Worm (Caenorhabditis elegans): ENCODE measurements around the gene nlp-1.

nlp-1 gene

DNA sequence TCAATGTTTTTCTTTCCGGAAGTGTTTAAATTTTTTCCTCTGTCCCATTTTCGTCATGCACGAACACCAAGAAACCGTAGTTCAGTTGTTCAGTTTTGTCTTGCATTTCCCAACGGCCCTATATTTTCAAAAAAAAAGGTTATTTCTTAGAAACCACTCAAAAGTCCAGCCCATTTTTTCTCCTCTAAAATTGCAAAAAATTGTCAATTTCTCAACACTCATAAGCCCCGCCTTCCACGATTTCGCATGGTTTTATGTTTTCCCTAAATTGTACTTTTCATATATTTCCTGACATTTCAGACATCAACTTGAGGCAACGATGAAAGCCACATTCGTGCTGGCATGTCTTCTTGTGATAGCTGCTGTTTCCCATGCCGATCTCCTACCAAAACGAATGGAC, at the start of gene nlp-1:
TSS of gene nlp-1 (plus strand) at position 301 of the 400 bp plus-strand sequence.
- no peak for TF ChIP-seq unc-62 (GFP tag; optimal IDR thresholded peaks at IDR 0.05)

DNA sequence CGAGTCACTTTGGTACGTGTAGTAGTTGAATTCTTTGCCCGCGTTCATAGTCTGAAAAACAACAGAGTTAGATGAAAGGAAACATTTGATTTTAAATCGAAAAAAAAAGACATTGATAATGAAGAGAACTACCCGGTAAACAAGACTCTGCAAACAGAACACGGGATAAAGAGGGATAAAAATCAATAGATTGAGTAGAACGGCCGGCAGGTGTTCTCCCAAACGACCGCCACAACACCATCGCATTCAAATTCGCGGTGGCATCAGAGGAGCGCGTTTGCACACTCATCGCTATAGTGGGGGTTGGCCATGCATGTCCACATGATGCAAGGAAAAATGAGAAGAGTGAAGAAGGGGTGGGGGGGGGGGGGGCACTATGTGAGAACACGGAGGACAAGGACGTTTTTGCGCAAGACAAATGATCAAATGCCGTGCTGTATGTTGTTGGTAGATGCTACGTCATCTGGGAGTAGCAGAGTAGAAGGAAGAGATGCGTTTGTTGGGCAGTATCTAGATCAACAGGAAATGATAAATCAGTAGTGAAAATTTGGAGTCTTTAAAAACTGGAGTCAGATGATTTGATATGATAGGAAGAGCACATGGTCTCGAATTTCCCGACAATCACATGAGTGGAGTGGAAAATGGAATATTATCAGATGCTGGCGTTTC, 48.7 kb upstream of the nlp-1 start, which contains the start of gene tag-52:
TSS of gene tag-52 (minus strand) at position 51 of the 669 bp plus-strand sequence.
- no peak for TF ChIP-seq unc-62 (GFP tag; optimal IDR thresholded peaks at IDR 0.05)

DNA sequence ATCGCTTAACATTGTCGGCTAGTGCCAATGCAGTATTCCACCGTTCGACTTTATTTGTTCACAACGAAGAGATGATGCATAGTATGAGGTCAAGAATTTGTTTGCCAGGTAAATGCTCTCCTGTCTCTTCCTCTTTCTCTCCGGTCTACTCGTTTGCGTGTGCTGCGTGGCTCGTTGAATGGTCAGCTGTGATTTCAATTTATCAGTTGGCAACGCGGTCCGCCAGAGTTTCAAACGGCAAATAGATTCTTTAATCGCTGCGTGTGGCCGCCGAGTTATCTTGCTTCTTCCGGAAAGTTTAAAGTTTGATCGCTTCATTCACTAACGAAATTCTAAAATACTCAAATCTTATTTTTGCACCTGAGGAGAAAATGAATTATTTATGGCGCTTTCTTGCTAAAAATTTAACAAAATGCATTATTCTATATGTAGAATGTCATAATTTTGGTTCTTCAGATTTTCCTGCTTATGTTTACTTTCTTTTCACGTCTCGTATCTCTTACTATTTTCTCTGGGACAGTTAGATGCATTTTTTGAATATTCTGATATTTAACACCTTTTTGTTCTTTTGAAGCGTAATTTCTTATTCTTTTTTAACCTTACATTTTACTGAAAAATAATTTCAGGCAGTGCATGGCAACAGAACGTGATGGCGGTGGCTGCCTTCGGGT, 46.7 kb upstream of the nlp-1 start, which contains the start of gene tsp-17:
TSS of gene tsp-17 (plus strand) at position 621 of the 671 bp plus-strand sequence.
- TF ChIP-seq unc-62 (GFP tag; optimal IDR thresholded peaks at IDR 0.05): no peak

DNA sequence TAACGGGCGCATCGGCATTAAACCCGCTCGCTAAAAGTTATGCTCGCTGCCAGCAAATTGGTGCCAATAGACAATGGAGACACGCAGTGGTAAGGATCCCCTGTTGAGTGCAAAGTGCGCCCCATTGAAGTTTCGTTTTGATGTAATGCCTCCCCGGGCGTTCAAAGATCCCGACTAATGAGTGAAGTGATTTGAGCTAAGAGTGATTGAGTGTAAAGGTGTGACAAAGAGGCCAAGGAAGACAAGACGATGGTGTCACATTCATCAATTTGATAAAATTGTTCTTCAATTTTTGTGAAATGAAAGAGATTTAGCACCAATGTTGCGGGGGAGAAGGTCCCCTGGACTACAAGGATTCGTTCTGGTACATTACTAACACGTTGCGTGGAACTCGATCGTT, 44.3 kb upstream of the nlp-1 start:
- TF ChIP-seq unc-62 (GFP tag; optimal IDR thresholded peaks at IDR 0.05): no peak

DNA sequence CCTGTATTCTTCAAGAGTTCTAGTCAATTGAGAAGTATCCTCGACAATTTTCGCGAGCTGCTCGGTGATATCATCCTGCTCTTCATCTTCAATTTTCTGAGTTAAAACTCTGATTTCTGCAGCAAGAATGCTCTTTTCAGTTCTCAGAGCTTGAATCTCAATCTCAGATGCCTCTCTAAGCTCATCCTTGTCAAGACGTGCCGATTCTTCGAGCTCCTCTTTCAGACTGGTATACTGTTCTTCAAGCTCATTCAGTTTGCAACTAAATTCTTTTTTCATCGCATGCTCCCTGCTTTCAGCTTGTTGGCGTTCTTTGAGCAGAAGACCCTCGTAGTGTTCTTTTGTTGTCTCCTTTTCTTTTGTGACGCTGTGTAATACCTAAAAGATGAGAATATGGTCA, 41.0 kb upstream of the nlp-1 start:
- TF ChIP-seq unc-62 (GFP tag; optimal IDR thresholded peaks at IDR 0.05): no peak

DNA sequence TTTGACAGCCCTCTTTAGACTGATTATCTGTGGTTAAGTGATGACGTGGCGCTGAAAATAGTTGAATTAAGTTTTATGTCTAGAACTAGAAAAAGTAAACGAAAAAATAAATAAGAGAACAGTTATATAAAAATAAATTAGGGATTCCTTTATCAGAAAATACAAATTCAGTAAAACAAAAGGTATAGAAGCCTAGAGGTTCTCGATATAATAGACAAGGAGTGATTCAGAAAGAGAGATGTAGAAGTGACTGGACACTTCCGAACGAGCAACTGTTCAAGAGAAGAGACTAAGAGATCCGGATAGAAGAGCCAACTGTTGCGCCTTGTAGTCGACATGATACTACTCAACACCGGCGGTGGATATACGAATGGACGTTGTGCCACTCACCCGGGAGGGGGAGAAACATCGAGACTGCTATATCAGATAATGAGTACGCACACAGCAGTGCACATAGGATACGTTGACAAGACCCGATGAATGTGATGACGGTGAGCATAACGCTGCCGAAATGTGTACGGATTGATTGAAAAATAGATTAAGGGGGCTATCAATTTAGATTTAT, 38.1 kb upstream of the nlp-1 start, which contains the start of gene tag-278:
TSS of gene tag-278 (minus strand) at position 51 of the 565 bp plus-strand sequence.
- TF ChIP-seq unc-62 (GFP tag; optimal IDR thresholded peaks at IDR 0.05): no peak

DNA sequence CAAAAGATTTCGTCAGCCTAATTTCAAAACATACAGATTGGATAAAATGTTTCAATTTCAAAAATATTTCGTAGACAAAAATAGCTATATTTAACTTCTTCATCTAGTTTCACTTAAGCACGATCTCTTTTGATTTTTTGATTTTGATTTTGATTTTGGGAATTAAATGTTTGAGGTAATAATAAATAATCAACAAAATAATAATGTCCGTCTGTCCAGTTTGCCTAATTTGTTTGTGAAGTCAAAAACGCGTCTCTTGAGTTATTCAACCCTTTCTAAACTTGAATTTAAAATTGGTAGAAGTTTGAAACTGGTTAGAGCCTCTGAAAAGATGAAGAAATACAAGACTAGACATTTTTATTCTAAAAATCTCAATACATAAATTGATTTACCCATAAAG, 37.6 kb upstream of the nlp-1 start:
- no peak for TF ChIP-seq unc-62 (GFP tag; optimal IDR thresholded peaks at IDR 0.05)

DNA sequence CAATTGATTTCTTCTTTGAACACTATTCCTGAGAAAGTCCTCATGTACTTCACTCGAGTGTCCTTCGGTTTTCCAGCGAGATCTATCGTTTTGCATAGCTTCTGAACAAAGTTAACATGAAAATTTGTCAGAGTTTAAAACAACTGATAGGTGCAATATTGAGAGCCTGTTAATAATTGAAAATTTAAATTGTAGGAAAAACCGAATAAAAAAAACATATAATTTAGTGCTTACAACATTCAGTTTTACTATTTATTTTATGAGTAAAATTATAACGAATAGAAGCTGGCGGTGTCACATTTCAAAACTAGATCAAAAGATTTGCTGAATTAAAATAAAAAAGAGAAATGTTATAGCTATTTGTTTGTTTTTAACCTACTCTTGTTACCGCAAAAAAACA, 34.2 kb upstream of the nlp-1 start, which contains the start of gene C02F12.8:
TSS of gene C02F12.8 (minus strand) at position 101 of the 400 bp plus-strand sequence.
- no peak for TF ChIP-seq unc-62 (GFP tag; optimal IDR thresholded peaks at IDR 0.05)

DNA sequence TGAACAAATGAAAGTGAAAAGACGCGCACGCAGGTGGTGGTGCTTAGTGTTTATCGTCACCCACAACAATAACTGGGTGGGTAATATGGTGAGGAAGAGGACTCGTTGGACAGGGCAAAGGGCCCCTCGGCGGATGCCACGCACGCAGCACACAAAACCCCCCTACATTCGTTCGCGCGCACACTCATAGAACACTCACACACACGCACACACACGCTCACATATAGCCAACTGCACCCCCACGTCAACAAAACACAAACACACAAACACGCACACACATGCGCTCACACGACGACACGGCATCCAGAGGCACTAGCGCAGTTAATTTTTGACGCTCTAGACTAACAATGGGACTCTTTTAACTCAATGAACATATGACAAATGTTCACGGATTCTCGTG, 33.2 kb upstream of the nlp-1 start:
- no peak for TF ChIP-seq unc-62 (GFP tag; optimal IDR thresholded peaks at IDR 0.05)

DNA sequence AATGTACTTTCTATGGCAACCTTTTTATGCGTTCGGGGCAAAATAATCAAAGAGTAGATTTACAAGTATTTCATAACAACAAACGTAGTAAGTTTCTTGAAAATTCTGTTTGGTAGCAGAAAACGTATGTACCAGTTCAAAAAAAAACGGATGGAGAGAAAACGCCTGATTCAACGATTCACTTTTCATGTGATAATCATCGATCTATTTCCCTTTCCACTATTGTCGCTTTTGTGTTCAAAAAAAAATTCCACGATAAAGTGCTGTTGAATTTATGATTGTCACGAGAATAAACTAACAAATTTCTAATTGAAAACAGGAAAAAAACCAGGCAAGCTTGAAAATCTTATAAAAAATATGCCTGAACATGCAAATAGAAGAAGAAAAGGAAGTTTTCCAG, 31.5 kb upstream of the nlp-1 start:
- TF ChIP-seq unc-62 (GFP tag; optimal IDR thresholded peaks at IDR 0.05): no peak

DNA sequence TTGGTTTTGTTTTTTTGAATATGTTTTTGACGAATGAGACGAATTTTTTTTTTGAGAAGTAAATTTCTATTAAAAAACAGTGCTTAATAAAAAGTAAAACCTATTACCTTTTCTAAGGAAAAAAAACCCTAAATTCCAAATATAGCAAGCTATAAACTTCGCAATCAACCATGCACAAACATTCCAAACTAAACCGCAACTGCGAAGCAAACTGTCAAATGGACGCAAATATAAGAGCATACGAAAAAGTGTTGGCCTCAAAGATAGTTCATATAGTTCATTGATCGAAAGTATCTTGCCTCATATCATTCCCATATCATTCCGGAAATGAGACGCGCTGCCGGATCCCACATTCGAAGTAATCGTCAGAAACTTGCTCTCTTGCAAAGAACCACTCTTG, 30.8 kb upstream of the nlp-1 start, which contains the start of gene C01C4.3:
TSS of gene C01C4.3 (plus strand) at position 301 of the 400 bp plus-strand sequence.
- no peak for TF ChIP-seq unc-62 (GFP tag; optimal IDR thresholded peaks at IDR 0.05)

DNA sequence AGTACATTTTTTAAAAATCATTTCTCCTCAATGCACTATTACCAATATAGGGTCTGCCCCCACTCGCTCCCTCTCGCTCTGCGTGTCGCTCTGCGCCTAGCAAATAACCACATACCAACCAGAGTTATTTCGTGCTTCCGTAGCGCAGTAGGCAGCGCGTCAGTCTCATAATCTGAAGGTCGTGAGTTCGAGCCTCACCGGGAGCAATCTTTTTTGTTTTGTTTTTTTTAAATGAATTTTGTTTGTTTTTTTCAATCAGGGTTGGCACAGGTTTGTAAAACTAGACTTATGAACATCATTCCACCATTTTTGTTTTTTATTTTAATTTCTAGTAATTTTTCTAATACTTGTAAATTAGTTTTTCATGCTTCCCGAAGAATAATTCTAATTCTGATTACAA, 29.8 kb upstream of the nlp-1 start:
- TF ChIP-seq unc-62 (GFP tag; optimal IDR thresholded peaks at IDR 0.05): no peak

DNA sequence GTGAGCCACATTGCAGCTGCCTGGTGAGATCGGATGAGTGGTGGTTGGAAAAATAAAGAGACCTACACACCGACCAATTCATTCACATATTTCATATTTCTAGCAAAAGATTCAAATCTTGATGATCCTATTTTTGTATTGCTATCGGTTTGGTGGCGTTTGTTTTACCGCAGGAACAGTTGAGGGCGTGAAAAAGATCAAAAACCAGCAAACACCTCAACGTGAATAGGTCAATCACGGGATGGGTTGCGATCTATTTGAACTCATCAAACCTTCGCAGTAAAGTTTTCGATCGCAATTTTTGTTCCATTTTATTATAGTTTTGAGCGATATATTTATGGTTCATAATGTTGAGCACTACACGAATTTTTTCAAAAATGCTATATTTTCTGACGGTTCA, 25.5 kb upstream of the nlp-1 start:
- TF ChIP-seq unc-62 (GFP tag; optimal IDR thresholded peaks at IDR 0.05): no peak

DNA sequence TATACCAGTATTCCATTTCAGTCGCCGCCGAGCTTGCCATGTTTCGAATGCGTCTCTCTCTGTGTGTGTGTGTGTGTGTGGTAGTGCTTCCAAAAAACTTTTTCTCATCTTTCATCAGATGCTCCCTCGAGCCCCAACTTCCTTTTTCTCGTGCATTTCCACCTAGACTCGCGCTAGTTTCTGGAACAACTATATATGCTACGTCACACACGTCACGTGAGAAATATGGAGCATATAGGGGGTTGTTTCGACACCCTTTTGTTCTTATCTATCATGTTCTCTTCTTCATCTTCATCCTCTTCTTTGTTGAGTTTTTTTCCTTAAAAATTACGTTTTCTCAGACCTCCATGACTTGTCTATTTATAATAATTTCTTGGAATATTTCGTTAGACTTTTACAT, 22.1 kb upstream of the nlp-1 start:
- no peak for TF ChIP-seq unc-62 (GFP tag; optimal IDR thresholded peaks at IDR 0.05)

DNA sequence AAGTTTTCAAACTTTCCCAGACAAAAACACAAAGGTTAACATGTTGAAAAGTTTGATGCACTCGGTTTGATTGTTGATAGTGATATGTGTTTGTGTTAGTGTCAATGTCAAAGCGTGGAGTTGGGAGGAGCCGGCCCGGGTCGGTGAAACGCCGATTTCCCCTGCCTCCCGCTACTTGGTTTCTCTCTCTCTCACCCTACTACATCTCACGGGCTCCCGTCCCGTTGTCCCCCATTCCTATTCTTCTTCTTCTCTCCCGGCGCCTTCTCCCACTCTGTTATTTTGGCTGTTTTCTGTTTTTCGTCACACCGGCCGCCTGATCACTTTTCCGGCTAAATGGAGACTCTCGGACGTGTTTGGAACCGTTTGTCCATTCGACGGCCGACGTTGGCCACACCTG, 21.1 kb upstream of the nlp-1 start:
- no peak for TF ChIP-seq unc-62 (GFP tag; optimal IDR thresholded peaks at IDR 0.05)

DNA sequence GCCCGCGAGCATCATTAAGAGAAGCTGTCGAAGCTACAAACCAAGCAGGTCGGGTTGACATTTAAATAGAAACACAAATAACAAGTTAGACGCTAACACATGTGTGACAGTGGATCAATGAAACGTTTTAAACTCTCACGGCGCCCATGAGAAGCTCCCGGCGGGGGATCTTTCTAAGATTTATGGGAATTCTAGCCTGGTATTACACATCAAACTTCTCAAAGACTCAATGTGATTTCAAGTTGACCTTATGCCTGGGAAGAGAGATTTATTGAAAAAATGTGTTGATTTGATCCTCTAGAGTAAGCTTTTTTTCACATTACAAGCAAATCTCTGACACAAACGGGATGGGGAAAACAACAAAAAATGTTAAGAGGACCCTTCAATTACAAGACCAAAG, 17.6 kb upstream of the nlp-1 start:
- no peak for TF ChIP-seq unc-62 (GFP tag; optimal IDR thresholded peaks at IDR 0.05)

All from whole organism, dauer.